Worm (Caenorhabditis elegans) whole organism, young adult: Measurements from ENCODE around the gene apd-3.

Experiments
- B0019.2 ChIP-seq: fragments of 200-800 bp; sonication (Bioruptor generic); conservative IDR thresholded peaks from 2 replicates; pipeline ENCODE4 v1.3.6; 2022; ENCODE audit warnings: missing genetic modification reagents, missing genetic modification characterization, missing compliant biosample characterization
- B0035.1 ChIP-seq: sonication (generic microtip); optimal IDR thresholded peaks from 2 replicates; lab custom pipeline; 2016; ENCODE audit warnings: missing genetic modification characterization, mild to moderate bottlenecking, missing compliant biosample characterization, missing genotype, missing genetic modification reagents
- C17E4.6 ChIP-seq: fragments of 200-800 bp; sonication (Bioruptor generic); IDR thresholded peaks from 2 replicates; pipeline ENCODE4 v1.3.6; 2022; ENCODE audit warnings: missing genetic modification reagents, missing genetic modification characterization, missing compliant biosample characterization
- D2030.7 ChIP-seq: fragments of 200-800 bp; sonication (Bioruptor generic); IDR thresholded peaks from 2 replicates; pipeline ENCODE4 v1.3.6; 2022; ENCODE audit warnings: missing genetic modification reagents, missing genetic modification characterization, missing compliant biosample characterization
- F10E7.11 ChIP-seq: sonication (generic microtip); optimal IDR thresholded peaks from 2 replicates; lab custom pipeline; 2017; ENCODE audit warnings: mild to moderate bottlenecking, missing genetic modification characterization, moderate library complexity, missing compliant biosample characterization
- F52B5.7 ChIP-seq: sonication (generic microtip); optimal IDR thresholded peaks from 2 replicates; lab custom pipeline; 2016; ENCODE audit warnings: mild to moderate bottlenecking, missing genetic modification characterization, missing compliant biosample characterization
- F55B11.4 ChIP-seq: sonication (generic microtip); optimal IDR thresholded peaks from 2 replicates; lab custom pipeline; 2016; ENCODE audit warnings: missing compliant biosample characterization, missing genetic modification characterization, borderline replicate concordance; ENCODE audit not compliant: insufficient read depth
- K11D2.4 ChIP-seq: fragments of 200-800 bp; sonication (Bioruptor generic); IDR thresholded peaks from 2 replicates; pipeline ENCODE4 v1.3.6; 2022; ENCODE audit warnings: missing genetic modification reagents, missing genetic modification characterization, missing compliant biosample characterization
- K12H6.12 ChIP-seq: fragments of 200-800 bp; sonication (Bioruptor generic); optimal IDR thresholded peaks from 2 replicates; lab custom pipeline; 2018; ENCODE audit warnings: mild to moderate bottlenecking, missing genetic modification characterization, missing compliant biosample characterization
- T26A5.8 ChIP-seq: sonication (generic microtip); optimal IDR thresholded peaks from 2 replicates; lab custom pipeline; 2016; ENCODE audit warnings: missing genetic modification characterization, missing compliant biosample characterization
- Y67H2A.10 ChIP-seq: fragments of 200-800 bp; sonication (Bioruptor generic); conservative IDR thresholded peaks from 2 replicates; pipeline ENCODE4 v1.3.6; 2022; ENCODE audit warnings: missing genetic modification reagents, missing genetic modification characterization, missing compliant biosample characterization
- Y79H2A.3 ChIP-seq: fragments of 200-800 bp; sonication (Bioruptor generic); conservative IDR thresholded peaks from 2 replicates; pipeline ENCODE4 v1.3.6; 2022; ENCODE audit warnings: missing genetic modification reagents, missing genetic modification characterization, missing compliant biosample characterization
- Y95B8A.8 ChIP-seq: fragments of 200-800 bp; sonication (Bioruptor generic); IDR thresholded peaks from 2 replicates; pipeline ENCODE4 v1.3.6; 2022; ENCODE audit warnings: missing genetic modification reagents, missing genetic modification characterization, missing compliant biosample characterization
- akir-1 ChIP-seq: fragments of 200-800 bp; sonication (Bioruptor generic); optimal IDR thresholded peaks from 2 replicates; lab custom pipeline; 2018; ENCODE audit warnings: mild to moderate bottlenecking, missing genetic modification characterization, moderate library complexity, missing compliant biosample characterization
- ama-1 ChIP-seq, 3 experiments: fragments of 150-350 bp in 1 of 3; sonication (generic microtip) in 2 of 3; optimal IDR thresholded peaks; 2 replicates each; lab custom pipeline; 2014 to 2018; ENCODE audit warnings: missing biosample characterization in 2 of 3, missing genetic modification characterization in 2 of 3, missing genetic modification reagents in 2 of 3
- aptf-2 ChIP-seq: fragments of 200-800 bp; sonication (Bioruptor generic); conservative IDR thresholded peaks from 2 replicates; pipeline ENCODE4 v1.3.6; 2022; ENCODE audit warnings: missing genetic modification reagents, missing genetic modification characterization, missing compliant biosample characterization
- bed-2 ChIP-seq: fragments of 200-800 bp; sonication (Bioruptor generic); IDR thresholded peaks from 2 replicates; pipeline ENCODE4 v1.3.6; 2022; ENCODE audit warnings: missing genetic modification reagents, missing genetic modification characterization, missing compliant biosample characterization
- cebp-1 ChIP-seq, 2 experiments: fragments of 200-800 bp in 1 of 2; sonication (Bioruptor generic) in 1 of 2; sonication (generic microtip) in 1 of 2; IDR thresholded peaks in 1 of 2; optimal IDR thresholded peaks in 1 of 2; 2 replicates each; pipeline versions ENCODE4 v1.3.6 to Lab custom; 2017 to 2022; ENCODE audit warnings: missing compliant biosample characterization in 2 of 2, missing genetic modification characterization in 2 of 2, mild to moderate bottlenecking in 1 of 2, missing genetic modification reagents in 1 of 2, moderate library complexity in 1 of 2
- ceh-100 ChIP-seq: fragments of 200-800 bp; sonication (Bioruptor generic); IDR thresholded peaks from 2 replicates; pipeline ENCODE4 v1.3.6; 2022; ENCODE audit warnings: missing genetic modification reagents, missing genetic modification characterization, missing compliant biosample characterization
- ceh-27 ChIP-seq: fragments of 200-800 bp; sonication (Bioruptor generic); optimal IDR thresholded peaks from 2 replicates; lab custom pipeline; 2018; ENCODE audit warnings: mild to moderate bottlenecking, missing genetic modification characterization, moderate library complexity, missing compliant biosample characterization
- ceh-91 ChIP-seq: fragments of 200-800 bp; sonication (Bioruptor generic); IDR thresholded peaks from 2 replicates; pipeline ENCODE4 v1.3.6; 2022; ENCODE audit warnings: missing genetic modification reagents, missing genetic modification characterization, missing compliant biosample characterization
- dox-1 ChIP-seq: fragments of 200-800 bp; sonication (Bioruptor generic); IDR thresholded peaks from 2 replicates; pipeline ENCODE4 v1.3.6; 2022; ENCODE audit warnings: missing genetic modification reagents, missing genetic modification characterization, missing compliant biosample characterization
- egl-18 ChIP-seq: fragments of 200-800 bp; sonication (Bioruptor generic); IDR thresholded peaks from 2 replicates; pipeline ENCODE4 v1.3.6; 2022; ENCODE audit warnings: missing genetic modification reagents, missing genetic modification characterization, missing compliant biosample characterization
- egrh-3 ChIP-seq: fragments of 200-800 bp; sonication (Bioruptor generic); IDR thresholded peaks from 2 replicates; pipeline ENCODE4 v1.3.6; 2022; ENCODE audit warnings: missing genetic modification reagents, missing genetic modification characterization, missing compliant biosample characterization
- ekl-4 ChIP-seq: fragments of 200-800 bp; sonication (Bioruptor generic); IDR thresholded peaks from 2 replicates; pipeline ENCODE4 v1.3.6; 2022; ENCODE audit warnings: missing genetic modification reagents, missing genetic modification characterization, missing compliant biosample characterization
- ets-4 ChIP-seq: fragments of 200-800 bp; sonication (Bioruptor generic); optimal IDR thresholded peaks from 2 replicates; lab custom pipeline; 2018; ENCODE audit warnings: mild to moderate bottlenecking, missing genetic modification characterization, missing compliant biosample characterization
- fkh-3 ChIP-seq: sonication (generic microtip); optimal IDR thresholded peaks from 2 replicates; lab custom pipeline; 2016; ENCODE audit warnings: mild to moderate bottlenecking, missing genetic modification characterization, missing compliant biosample characterization
- hmg-1.2 ChIP-seq: fragments of 200-800 bp; sonication (Bioruptor generic); IDR thresholded peaks from 2 replicates; pipeline ENCODE4 v1.3.6; 2022; ENCODE audit warnings: missing genetic modification reagents, missing genetic modification characterization, missing compliant biosample characterization
- hmg-20 ChIP-seq: fragments of 200-800 bp; sonication (Bioruptor generic); IDR thresholded peaks from 2 replicates; pipeline ENCODE4 v1.3.6; 2022; ENCODE audit warnings: missing genetic modification reagents, missing genetic modification characterization, missing compliant biosample characterization
- hsf-1 ChIP-seq: fragments of 200-800 bp; sonication (Bioruptor generic); IDR thresholded peaks from 2 replicates; pipeline ENCODE4 v1.3.6; 2022; ENCODE audit warnings: missing genetic modification reagents, missing genetic modification characterization, missing compliant biosample characterization
- let-526 ChIP-seq: fragments of 200-800 bp; sonication (Bioruptor generic); IDR thresholded peaks from 2 replicates; pipeline ENCODE4 v1.3.6; 2022; ENCODE audit warnings: missing genetic modification reagents, missing genetic modification characterization, missing compliant biosample characterization
- lin-40 ChIP-seq: sonication (generic microtip); optimal IDR thresholded peaks from 2 replicates; lab custom pipeline; 2016; ENCODE audit warnings: missing genetic modification characterization, mild to moderate bottlenecking, missing compliant biosample characterization, missing genotype, missing genetic modification reagents
- lin-54 ChIP-seq: fragments of 200-800 bp; sonication (Bioruptor generic); optimal IDR thresholded peaks from 2 replicates; lab custom pipeline; 2018; ENCODE audit warnings: mild to moderate bottlenecking, missing genetic modification characterization, missing compliant biosample characterization
- madf-3 ChIP-seq: fragments of 200-800 bp; sonication (Bioruptor generic); IDR thresholded peaks from 2 replicates; pipeline ENCODE4 v1.3.6; 2022; ENCODE audit warnings: missing genetic modification reagents, missing genetic modification characterization, missing compliant biosample characterization
- madf-6 ChIP-seq: fragments of 200-800 bp; sonication (Bioruptor generic); IDR thresholded peaks from 2 replicates; pipeline ENCODE4 v1.3.6; 2022; ENCODE audit warnings: missing genetic modification reagents, missing genetic modification characterization, missing compliant biosample characterization
- mcd-1 ChIP-seq: fragments of 200-800 bp; sonication (Bioruptor generic); IDR thresholded peaks from 2 replicates; pipeline ENCODE4 v1.3.6; 2022; ENCODE audit warnings: missing genetic modification reagents, missing genetic modification characterization, missing compliant biosample characterization
- mes-4 ChIP-seq: sonication (generic microtip); optimal IDR thresholded peaks from 2 replicates; lab custom pipeline; 2016; ENCODE audit warnings: missing genotype, missing genetic modification characterization, missing compliant biosample characterization
- nfyb-1 ChIP-seq: fragments of 200-800 bp; sonication (Bioruptor generic); IDR thresholded peaks from 2 replicates; pipeline ENCODE4 v1.3.6; 2022; ENCODE audit warnings: missing genetic modification reagents, missing genetic modification characterization, missing compliant biosample characterization
- pbrm-1 ChIP-seq: fragments of 200-800 bp; sonication (Bioruptor generic); IDR thresholded peaks from 2 replicates; pipeline ENCODE4 v1.3.6; 2022; ENCODE audit warnings: missing genetic modification reagents, missing genetic modification characterization, missing compliant biosample characterization
- repo-1 ChIP-seq: sonication (generic microtip); optimal IDR thresholded peaks from 2 replicates; lab custom pipeline; 2017; ENCODE audit warnings: mild to moderate bottlenecking, missing genetic modification characterization, missing compliant biosample characterization
- somi-1 ChIP-seq: fragments of 200-800 bp; sonication (Bioruptor generic); optimal IDR thresholded peaks from 2 replicates; lab custom pipeline; 2018; ENCODE audit warnings: mild to moderate bottlenecking, missing genetic modification characterization, missing compliant biosample characterization
- sptf-2 ChIP-seq: fragments of 200-800 bp; sonication (Bioruptor generic); optimal IDR thresholded peaks from 2 replicates; lab custom pipeline; 2018; ENCODE audit warnings: mild to moderate bottlenecking, missing genetic modification characterization, missing compliant biosample characterization
- unc-62 ChIP-seq: fragments of 150-350 bp; optimal IDR thresholded peaks from 2 replicates; lab custom pipeline; 2014; ENCODE audit warnings: missing biosample characterization, missing genetic modification reagents, missing genetic modification characterization
- ztf-22 ChIP-seq: fragments of 200-800 bp; sonication (Bioruptor generic); optimal IDR thresholded peaks from 2 replicates; lab custom pipeline; 2018; ENCODE audit warnings: mild to moderate bottlenecking, missing genetic modification characterization, moderate library complexity, missing compliant biosample characterization

apd-3 gene

DNA sequence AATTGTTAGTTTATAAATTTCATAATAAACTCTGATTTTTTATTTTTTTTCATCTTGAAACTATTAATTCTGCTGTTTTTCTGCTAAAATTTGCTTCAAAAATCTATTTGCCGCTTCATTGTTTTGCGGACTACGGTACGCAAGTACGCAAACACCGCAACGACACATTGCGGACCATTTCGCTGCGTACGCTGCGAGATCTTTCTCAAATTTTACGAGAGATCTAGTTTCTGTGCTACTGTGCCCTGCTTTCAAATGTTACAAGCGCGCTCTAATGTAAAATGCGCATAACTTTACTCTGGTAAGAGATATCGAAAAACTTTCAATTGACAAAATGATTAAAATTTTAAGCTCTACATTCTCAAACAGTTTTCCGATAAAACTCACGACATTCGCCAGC, 22.7 kb downstream of the apd-3 start (continued):
- TF ChIP-seq lin-54 (GFP tag; lab: Kevin White, UChicago) (peak; percentile 54), mcd-1 (GFP tag; lab: Robert Waterston, UW) (peak; percentile 96), nfyb-1 (GFP tag; lab: Robert Waterston, UW) (peak; percentile 84), egl-18 (peak; percentile 68; the same call in 1 of the 2 replicates), ceh-91 (GFP tag; lab: Robert Waterston, UW) (peak; percentile 38; the same call in 1 of the 2 replicates), lin-40 (tag; lab: Kevin White, UChicago) (peak; percentile 68), ekl-4 (GFP tag; lab: Robert Waterston, UW) (peak; percentile 60; the same call in 1 of the 2 replicates), hmg-1.2 (peak; percentile 94), madf-6 (GFP tag; lab: Robert Waterston, UW) (peak; percentile 52), Y67H2A.10 (GFP tag; lab: Robert Waterston, UW) (0 out of 2 replicates have a peak, but pooled peaks have one; percentile 9), let-526 (peak; percentile 52; the same call in 1 of the 2 replicates), K11D2.4 (peak; percentile 90)

DNA sequence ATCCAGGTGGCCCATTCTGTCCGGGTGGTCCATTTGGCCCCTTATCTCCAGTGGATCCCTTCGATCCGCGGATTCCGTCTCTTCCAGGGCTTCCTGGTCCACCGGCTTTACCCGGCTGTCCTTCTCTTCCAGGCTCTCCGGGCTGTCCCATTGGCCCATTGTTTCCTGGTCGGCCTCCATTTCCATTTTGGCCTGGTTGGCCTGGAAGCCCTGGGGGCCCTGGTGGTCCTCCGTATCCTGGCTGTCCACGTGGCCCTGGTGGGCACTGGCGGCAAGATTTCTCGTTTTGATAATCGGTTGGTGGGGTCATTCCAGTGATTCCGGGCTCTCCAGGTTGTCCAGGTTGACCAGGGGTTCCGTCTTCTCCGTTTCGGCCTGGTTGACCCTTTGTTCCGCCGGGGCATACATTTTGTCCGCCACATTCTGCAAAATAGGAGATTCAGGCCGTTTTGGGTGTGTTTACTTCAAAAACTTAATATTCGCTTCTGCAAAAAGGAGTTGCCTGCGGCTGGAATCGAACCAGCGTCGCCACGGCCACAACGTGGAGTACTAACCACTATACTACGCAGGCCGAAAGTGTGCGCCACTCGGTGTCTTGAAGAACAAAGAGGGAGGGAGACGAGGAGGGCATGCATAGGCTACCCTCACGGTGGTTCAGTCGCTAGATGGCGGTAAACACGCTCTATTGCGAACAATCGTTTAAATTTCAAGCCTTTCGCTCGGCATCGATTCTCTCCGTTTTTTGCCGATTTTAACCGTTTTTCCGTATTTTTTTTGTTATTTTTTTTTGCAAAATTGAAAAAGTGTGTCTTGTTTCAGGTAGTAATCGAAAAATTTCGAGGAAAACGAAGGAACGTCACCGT, 25.0 kb downstream of the apd-3 start, which contains the start of gene W09G10.9:
Gene W09G10.9 (plus strand): TSS at position 813 of the 863 bp plus-strand sequence.
- TF ChIP-seq mcd-1 (GFP tag; lab: Robert Waterston, UW) = peak; percentile 96
- TF ChIP-seq Y79H2A.3 (GFP tag; lab: Robert Waterston, UW) = 0 out of 2 replicates have a peak, but pooled peaks have one; percentile 65
- peak; percentile 83 for TF ChIP-seq Y95B8A.8 (GFP tag; lab: Robert Waterston, UW)
- no peak for TF ChIP-seq akir-1
- no peak for TF ChIP-seq F55B11.4 (tag; lab: Kevin White, UChicago)
- TF ChIP-seq fkh-3 (tag; lab: Kevin White, UChicago) = no peak
- no peak for TF ChIP-seq madf-3 (GFP tag; lab: Robert Waterston, UW)
- TF ChIP-seq dox-1 = peak; percentile 91
- peak; percentile 52 for TF ChIP-seq egrh-3 (GFP tag; lab: Robert Waterston, UW)
- peak; percentile 54 for TF ChIP-seq K12H6.12 (tag; lab: Kevin White, UChicago)
- TF ChIP-seq cebp-1 (GFP tag; IDR thresholded peaks at IDR 0.05; lab: Robert Waterston, UW) = no peak
- peak; percentile 65 for TF ChIP-seq cebp-1 (tag; optimal IDR thresholded peaks at IDR 0.05; lab: Kevin White, UChicago)
- TF ChIP-seq unc-62 (GFP tag; lab: Kevin White, UChicago) = no peak
- TF ChIP-seq ceh-100 (GFP tag; lab: Robert Waterston, UW) = peak; percentile 70
- no peak for TF ChIP-seq hsf-1
- TF ChIP-seq F52B5.7 (tag; lab: Kevin White, UChicago) = peak; percentile 28
- TF ChIP-seq F10E7.11 = no peak
- TF ChIP-seq C17E4.6 (GFP tag; lab: Robert Waterston, UW) = 0 out of 2 replicates have a peak, but pooled peaks have one; percentile 41
- TF ChIP-seq B0019.2 = peak; percentile 70; the same call in 1 of the 2 replicates
- TF ChIP-seq ama-1 (optimal IDR thresholded peaks at IDR 0.05; lab: Kevin White, UChicago) = no peak
- TF ChIP-seq ama-1 (GFP tag; optimal IDR thresholded peaks at IDR 0.05; lab: Kevin White, UChicago) = peak in 1 of 2 experiments; percentile 44
- no peak for TF ChIP-seq sptf-2 (GFP tag; lab: Kevin White, UChicago)
- no peak for TF ChIP-seq ets-4
- peak; percentile 76; the same call in 1 of the 2 replicates for TF ChIP-seq hmg-20 (GFP tag; lab: Robert Waterston, UW)
- peak; percentile 74 for TF ChIP-seq ceh-27 (GFP tag; lab: Kevin White, UChicago)
- TF ChIP-seq somi-1 (GFP tag; lab: Kevin White, UChicago) = no peak
- no peak for TF ChIP-seq ztf-22 (GFP tag; lab: Kevin White, UChicago)
- no peak for TF ChIP-seq bed-2 (GFP tag; lab: Robert Waterston, UW)
- TF ChIP-seq B0035.1 = peak; percentile 18
- no peak for TF ChIP-seq mes-4
- peak; percentile 89 for TF ChIP-seq D2030.7 (GFP tag; lab: Robert Waterston, UW)
- TF ChIP-seq T26A5.8 (tag; lab: Kevin White, UChicago) = no peak
- TF ChIP-seq pbrm-1 (GFP tag; lab: Robert Waterston, UW) = peak; percentile 91
- TF ChIP-seq repo-1 (tag; lab: Kevin White, UChicago) = no peak
- no peak for TF ChIP-seq aptf-2 (GFP tag; lab: Robert Waterston, UW)
